Worm (Caenorhabditis elegans): Measurements from ENCODE around the gene C49A9.2.
A peak's percentile ranks its signal among the peaks of the same experiment; 100 is the strongest.
"Not testable (repeated sequence)": the region's sequence is repeated elsewhere in the genome, so short reads cannot be mapped to it uniquely, and the experiment has no call there.

C49A9.2 gene

ce11 chrIV:6239993-6240392 lies 14.8 kb downstream of the C49A9.2 start, which contains the start of gene F58F9.9:
Gene F58F9.9, plus strand, starts transcription at chrIV:6240293.
- TF ChIP-seq die-1 (tag; optimal IDR thresholded peaks at IDR 0.05), result no peak
- no peak for TF ChIP-seq dox-1 (GFP tag; IDR thresholded peaks at IDR 0.05)
- no peak for TF ChIP-seq athp-1 (tag; optimal IDR thresholded peaks at IDR 0.05)
- no peak for TF ChIP-seq dpff-1 (tag; optimal IDR thresholded peaks at IDR 0.05)
- no peak for TF ChIP-seq ama-1 (optimal IDR thresholded peaks at IDR 0.05)
- TF ChIP-seq ama-1 (GFP tag; optimal IDR thresholded peaks at IDR 0.05), result no peak
- no peak for TF ChIP-seq F37B4.10 (GFP tag; IDR thresholded peaks at IDR 0.05)
- TF ChIP-seq F10E7.11 (tag; optimal IDR thresholded peaks at IDR 0.05), result no peak
- TF ChIP-seq pbrm-1 (GFP tag; IDR thresholded peaks at IDR 0.05), result no peak
- TF ChIP-seq somi-1 (GFP tag; optimal IDR thresholded peaks at IDR 0.05), result no peak
- no peak for TF ChIP-seq ceh-91 (GFP tag; IDR thresholded peaks at IDR 0.05)
- TF ChIP-seq lir-1 (GFP tag; conservative IDR thresholded peaks at IDR 0.05), result no peak
- TF ChIP-seq Y53F4B.3 (GFP tag; IDR thresholded peaks at IDR 0.05), result no peak
- no peak for TF ChIP-seq nfya-2 (GFP tag; IDR thresholded peaks at IDR 0.05)
- TF ChIP-seq nhr-27 (tag; optimal IDR thresholded peaks at IDR 0.05), result no peak
- no peak for TF ChIP-seq ccch-3 (GFP tag; optimal IDR thresholded peaks at IDR 0.05)

- TF ChIP-seq nhr-120 (GFP tag; IDR thresholded peaks at IDR 0.05), result no peak
- TF ChIP-seq nhr-80 (tag; optimal IDR thresholded peaks at IDR 0.05), result peak; percentile 18
- TF ChIP-seq chd-7 (tag; optimal IDR thresholded peaks at IDR 0.05), result no peak
Measured at ce11 chrIV:6248486-6248885, 23.2 kb downstream of the C49A9.2 start, which contains the start of gene acox-3. Gene acox-3, minus strand, starts transcription at chrIV:6248492.

ce11 chrIV:6249591-6249990 lies 24.3 kb downstream of the C49A9.2 start, which contains the start of gene F58F9.1:
Gene F58F9.1, plus strand, starts transcription at chrIV:6249841.
- no peak for TF ChIP-seq hmg-20 (GFP tag; IDR thresholded peaks at IDR 0.05)
- TF ChIP-seq F33H1.4 (GFP tag; IDR thresholded peaks at IDR 0.05), result no peak
- no peak for TF ChIP-seq sea-2 (GFP tag; IDR thresholded peaks at IDR 0.05)
- no peak for TF ChIP-seq snpc-4 (GFP tag; optimal IDR thresholded peaks at IDR 0.05)
- no peak for TF ChIP-seq snpc-4 (tag; optimal IDR thresholded peaks at IDR 0.05)
- no peak for TF ChIP-seq K12H6.12 (tag; optimal IDR thresholded peaks at IDR 0.05)
- no peak for TF ChIP-seq xnd-1 (tag; optimal IDR thresholded peaks at IDR 0.05)
- no peak for TF ChIP-seq tbx-9 (tag; optimal IDR thresholded peaks at IDR 0.05; ENCODE audit: borderline replicate concordance)
- TF ChIP-seq C06A6.2 (GFP tag; conservative IDR thresholded peaks at IDR 0.05), result no peak
- TF ChIP-seq Y79H2A.3 (GFP tag; conservative IDR thresholded peaks at IDR 0.05), result no peak

ce11 chrIV:6253000-6253399 lies 27.8 kb downstream of the C49A9.2 start, which contains the start of gene T13A10.2:
Gene T13A10.2, plus strand, starts transcription at chrIV:6253300.
- TF ChIP-seq ccch-3 (GFP tag; optimal IDR thresholded peaks at IDR 0.05); B0035.1 (tag; optimal IDR thresholded peaks at IDR 0.05); bed-2 (GFP tag; IDR thresholded peaks at IDR 0.05): not testable (repeated sequence)

ce11 chrIV:6254635-6255034 lies 29.4 kb downstream of the C49A9.2 start, which contains the start of gene T13A10.64:
Gene T13A10.64, plus strand, starts transcription at chrIV:6254935.
- TF ChIP-seq ZK185.1 (tag; optimal IDR thresholded peaks at IDR 0.05; ENCODE audit: poor library complexity, severe bottlenecking) (no peak), efl-1 (GFP tag; optimal IDR thresholded peaks at IDR 0.05) (no peak), ztf-18 (tag; optimal IDR thresholded peaks at IDR 0.05) (no peak), hlh-26 (GFP tag; conservative IDR thresholded peaks at IDR 0.05) (no peak), attf-3 (GFP tag; conservative IDR thresholded peaks at IDR 0.05) (no peak), bed-2 (GFP tag; IDR thresholded peaks at IDR 0.05) (no peak), hsf-1 (GFP tag; IDR thresholded peaks at IDR 0.05) (no peak), zim-3 (tag; optimal IDR thresholded peaks at IDR 0.05) (no peak), F55B11.4 (tag; optimal IDR thresholded peaks at IDR 0.05; ENCODE audit: borderline replicate concordance, insufficient read depth) (no peak), F49E8.2 (tag; optimal IDR thresholded peaks at IDR 0.05; ENCODE audit: insufficient read depth) (no peak), F57A8.1 (GFP tag; optimal IDR thresholded peaks at IDR 0.05) (no peak), lir-1 (GFP tag; conservative IDR thresholded peaks at IDR 0.05) (no peak), B0019.2 (GFP tag; conservative IDR thresholded peaks at IDR 0.05) (no peak), sptf-2 (GFP tag; optimal IDR thresholded peaks at IDR 0.05) (no peak), aptf-3 (GFP tag; IDR thresholded peaks at IDR 0.05) (no peak), dpff-1 (tag; optimal IDR thresholded peaks at IDR 0.05) (no peak), pha-4 (tag; optimal IDR thresholded peaks at IDR 0.05) (no peak)
